Fruit fly (Drosophila melanogaster): Measurements from ENCODE around the gene nAChRalpha5.

The nAChRalpha5 gene

dm6 chr2L:14024746-14025105 is 15.2 kb upstream of the nAChRalpha5 start:
- TF ChIP-seq CG4496 (GFP tag; IDR thresholded peaks at IDR 0.05), result peak; percentile 11; the same call in 1 of the 3 replicates
- TF ChIP-seq CG8159 (tag; optimal IDR thresholded peaks at IDR 0.05), result peak; percentile 76
- no peak for TF ChIP-seq CG34367 (tag; optimal IDR thresholded peaks at IDR 0.05)
- TF ChIP-seq CG14655 (GFP tag; optimal IDR thresholded peaks at IDR 0.05), result peak; percentile 65
- 0 out of 2 replicates have a peak, but pooled peaks have one; percentile 3 for TF ChIP-seq rn (GFP tag; IDR thresholded peaks at IDR 0.05)
- no peak for TF ChIP-seq fd96Ca (GFP tag; IDR thresholded peaks at IDR 0.05)
- no peak for TF ChIP-seq CG17806 (tag; optimal IDR thresholded peaks at IDR 0.05)
- TF ChIP-seq CG9948 (tag; optimal IDR thresholded peaks at IDR 0.05), result peak; percentile 20
- TF ChIP-seq CG8301 (tag; optimal IDR thresholded peaks at IDR 0.05), result peak; percentile 66
- TF ChIP-seq CG15710 (tag; optimal IDR thresholded peaks at IDR 0.05), result no peak

- no peak for TF ChIP-seq CG8301 (tag; optimal IDR thresholded peaks at IDR 0.05)
- no peak for TF ChIP-seq D1 (tag; optimal IDR thresholded peaks at IDR 0.05)
- no peak for TF ChIP-seq CG12605 (GFP tag; IDR thresholded peaks at IDR 0.05)
- peak; percentile 66 for TF ChIP-seq fd96Ca (GFP tag; IDR thresholded peaks at IDR 0.05)
- no peak for TF ChIP-seq CG15710 (tag; optimal IDR thresholded peaks at IDR 0.05)
- no peak for TF ChIP-seq CG9948 (tag; optimal IDR thresholded peaks at IDR 0.05)
- peak; percentile 19 for TF ChIP-seq Pif1B (GFP tag; optimal IDR thresholded peaks at IDR 0.05)
- TF ChIP-seq CG10348 (GFP tag; IDR thresholded peaks at IDR 0.05), result no peak
- TF ChIP-seq CG14655 (GFP tag; optimal IDR thresholded peaks at IDR 0.05), result no peak
- TF ChIP-seq CG13204 (GFP tag; optimal IDR thresholded peaks at IDR 0.05), result no peak
- TF ChIP-seq Ets98B (GFP tag; IDR thresholded peaks at IDR 0.05), result peak; percentile 40
- TF ChIP-seq CG32121 (GFP tag; IDR thresholded peaks at IDR 0.05), result peak; percentile 40; the same call in 1 of the 2 replicates
- TF ChIP-seq CG34367 (tag; optimal IDR thresholded peaks at IDR 0.05), result no peak
- TF ChIP-seq CG17806 (tag; optimal IDR thresholded peaks at IDR 0.05), result no peak
- no peak for TF ChIP-seq Snoo (tag; optimal IDR thresholded peaks at IDR 0.05)
- TF ChIP-seq Pif1A (GFP tag; optimal IDR thresholded peaks at IDR 0.05), result no peak
- no peak for TF ChIP-seq rn (GFP tag; IDR thresholded peaks at IDR 0.05)
- no peak for TF ChIP-seq gl (tag; optimal IDR thresholded peaks at IDR 0.05)
- TF ChIP-seq EcR (GFP tag; optimal IDR thresholded peaks at IDR 0.05), result no peak
- peak; percentile 25; the same call in 2 of the 3 replicates for TF ChIP-seq CG4496 (GFP tag; IDR thresholded peaks at IDR 0.05)
These were observed 14.5 kb upstream of the nAChRalpha5 start for dm6 chr2L:14025485-14025933.

- TF ChIP-seq CG10348 (GFP tag; IDR thresholded peaks at IDR 0.05), result no peak
- no peak for TF ChIP-seq CG8301 (tag; optimal IDR thresholded peaks at IDR 0.05)
- TF ChIP-seq CG34367 (tag; optimal IDR thresholded peaks at IDR 0.05), result no peak
- no peak for TF ChIP-seq CG8159 (tag; optimal IDR thresholded peaks at IDR 0.05)
- no peak for TF ChIP-seq CG4496 (GFP tag; IDR thresholded peaks at IDR 0.05)
- no peak for TF ChIP-seq Ets98B (GFP tag; IDR thresholded peaks at IDR 0.05)
- TF ChIP-seq gl (tag; optimal IDR thresholded peaks at IDR 0.05), result no peak
- no peak for TF ChIP-seq CG9948 (tag; optimal IDR thresholded peaks at IDR 0.05)
- TF ChIP-seq CG13204 (GFP tag; optimal IDR thresholded peaks at IDR 0.05), result no peak
- no peak for TF ChIP-seq fd96Ca (GFP tag; IDR thresholded peaks at IDR 0.05)
- TF ChIP-seq Pif1B (GFP tag; optimal IDR thresholded peaks at IDR 0.05), result no peak
- TF ChIP-seq CG12605 (GFP tag; IDR thresholded peaks at IDR 0.05), result no peak
- no peak for TF ChIP-seq CG15710 (tag; optimal IDR thresholded peaks at IDR 0.05)
These were observed 13.2 kb upstream of the nAChRalpha5 start, which contains the start of gene hll for dm6 chr2L:14026778-14027177. hll (plus strand) TSS chr2L:14027001.

- TF ChIP-seq Pif1A (GFP tag; optimal IDR thresholded peaks at IDR 0.05) (no peak), CG4496 (GFP tag; IDR thresholded peaks at IDR 0.05) (no peak), CG32121 (GFP tag; IDR thresholded peaks at IDR 0.05) (no peak), CG10348 (GFP tag; IDR thresholded peaks at IDR 0.05) (no peak), CG8159 (tag; optimal IDR thresholded peaks at IDR 0.05) (no peak), rn (GFP tag; IDR thresholded peaks at IDR 0.05) (no peak), Ets98B (GFP tag; IDR thresholded peaks at IDR 0.05) (no peak), CG9948 (tag; optimal IDR thresholded peaks at IDR 0.05) (no peak), CG14655 (GFP tag; optimal IDR thresholded peaks at IDR 0.05) (no peak), CG15710 (tag; optimal IDR thresholded peaks at IDR 0.05) (no peak), CG17806 (tag; optimal IDR thresholded peaks at IDR 0.05) (no peak), gl (tag; optimal IDR thresholded peaks at IDR 0.05) (no peak), CG12605 (GFP tag; IDR thresholded peaks at IDR 0.05) (no peak), CG8301 (tag; optimal IDR thresholded peaks at IDR 0.05) (no peak), EcR (GFP tag; optimal IDR thresholded peaks at IDR 0.05) (no peak), Pif1B (GFP tag; optimal IDR thresholded peaks at IDR 0.05) (no peak), D1 (tag; optimal IDR thresholded peaks at IDR 0.05) (no peak), Snoo (tag; optimal IDR thresholded peaks at IDR 0.05) (no peak), CG34367 (tag; optimal IDR thresholded peaks at IDR 0.05) (no peak), fd96Ca (GFP tag; IDR thresholded peaks at IDR 0.05) (no peak)
These were observed 10.7 kb upstream of the nAChRalpha5 start for dm6 chr2L:14029235-14029634.

dm6 chr2L:14031439-14031838 is 8.5 kb upstream of the nAChRalpha5 start, which contains the start of gene CG18095:
CG18095 (minus strand) TSS chr2L:14031539.
- no peak for TF ChIP-seq CG4496 (GFP tag; IDR thresholded peaks at IDR 0.05)
- no peak for TF ChIP-seq Snoo (tag; optimal IDR thresholded peaks at IDR 0.05)
- no peak for TF ChIP-seq CG32121 (GFP tag; IDR thresholded peaks at IDR 0.05)
- no peak for TF ChIP-seq CG8159 (tag; optimal IDR thresholded peaks at IDR 0.05)
- no peak for TF ChIP-seq CG14655 (GFP tag; optimal IDR thresholded peaks at IDR 0.05)
- TF ChIP-seq Pif1B (GFP tag; optimal IDR thresholded peaks at IDR 0.05), result no peak
- no peak for TF ChIP-seq CG8301 (tag; optimal IDR thresholded peaks at IDR 0.05)
- TF ChIP-seq fd96Ca (GFP tag; IDR thresholded peaks at IDR 0.05), result no peak
- no peak for TF ChIP-seq EcR (GFP tag; optimal IDR thresholded peaks at IDR 0.05)

dm6 chr2L:14038718-14039117 is 1.3 kb upstream of the nAChRalpha5 start:
- TF ChIP-seq Pif1B (GFP tag; optimal IDR thresholded peaks at IDR 0.05), result no peak
